Fruit fly (Drosophila melanogaster) whole organism, embryonic: Measurements from ENCODE around the gene Wnt6.

Experiments used
- Antp ChIP-seq: fragments of 200-800 bp; sonication (Bioruptor generic); optimal IDR thresholded peaks from 3 replicates; lab custom pipeline; 2016; ENCODE audit warnings: missing biosample characterization, missing genetic modification characterization
- CG10209 ChIP-seq: fragments of 200-800 bp; sonication (Bioruptor generic); optimal IDR thresholded peaks from 3 replicates; lab custom pipeline; 2017; ENCODE audit warnings: missing biosample characterization, mild to moderate bottlenecking, missing genetic modification characterization, missing genetic modification reagents
- CG10366 ChIP-seq: fragments of 200-800 bp; sonication (Bioruptor generic); IDR thresholded peaks from 2 replicates; pipeline ENCODE4 v1.3.6; 2022; ENCODE audit warnings: missing biosample characterization, missing genetic modification characterization
- CG12155 ChIP-seq: fragments of 200-800 bp; sonication (Bioruptor generic); optimal IDR thresholded peaks from 3 replicates; lab custom pipeline; 2016; ENCODE audit warnings: missing biosample characterization, missing genetic modification characterization
- CG15011 ChIP-seq: fragments of 200-800 bp; sonication (Bioruptor generic); optimal IDR thresholded peaks from 3 replicates; lab custom pipeline; 2018; ENCODE audit warnings: missing biosample characterization, mild to moderate bottlenecking, missing genetic modification characterization
- CG1529 ChIP-seq: fragments of 200-800 bp; sonication (Bioruptor generic); optimal IDR thresholded peaks from 3 replicates; lab custom pipeline; 2018; ENCODE audit warnings: missing biosample characterization, missing genetic modification characterization
- CG15601 ChIP-seq: fragments of 200-800 bp; sonication (Bioruptor generic); optimal IDR thresholded peaks from 3 replicates; lab custom pipeline; 2019; ENCODE audit warnings: missing biosample characterization, mild to moderate bottlenecking, missing genetic modification characterization, moderate library complexity
- CG17186 ChIP-seq: fragments of 200-800 bp; sonication (Bioruptor generic); optimal IDR thresholded peaks from 3 replicates; lab custom pipeline; 2017; ENCODE audit warnings: missing biosample characterization, missing genetic modification reagents, missing genetic modification characterization
- CG17328 ChIP-seq: fragments of 200-800 bp; sonication (Bioruptor generic); IDR thresholded peaks from 2 replicates; pipeline ENCODE4 v1.3.6; 2022; ENCODE audit warnings: missing biosample characterization, missing genetic modification characterization
- CG18011 ChIP-seq: fragments of 200-800 bp; sonication (Bioruptor generic); optimal IDR thresholded peaks from 2 replicates; lab custom pipeline; 2017; ENCODE audit warnings: missing biosample characterization, missing genetic modification characterization, mild to moderate bottlenecking, moderate library complexity, missing genotype
- CG3281 ChIP-seq: fragments of 200-800 bp; sonication (Bioruptor generic); optimal IDR thresholded peaks from 3 replicates; lab custom pipeline; 2017; ENCODE audit warnings: missing biosample characterization, mild to moderate bottlenecking, missing genetic modification characterization
- CG3847 ChIP-seq: fragments of 200-800 bp; sonication (Bioruptor generic); IDR thresholded peaks from 2 replicates; pipeline ENCODE4 v1.3.6; 2022; ENCODE audit warnings: missing biosample characterization, missing genetic modification characterization
- CG6254 ChIP-seq: fragments of 200-800 bp; sonication (Bioruptor generic); optimal IDR thresholded peaks from 3 replicates; lab custom pipeline; 2017; ENCODE audit warnings: mild to moderate bottlenecking, missing biosample characterization, missing genetic modification reagents, missing genetic modification characterization
- CG7556 ChIP-seq: fragments of 200-800 bp; sonication (Bioruptor generic); optimal IDR thresholded peaks from 2 replicates; lab custom pipeline; 2017; ENCODE audit warnings: missing biosample characterization, mild to moderate bottlenecking, missing genetic modification characterization
- CG7745 ChIP-seq: fragments of 200-800 bp; sonication (Bioruptor generic); optimal IDR thresholded peaks from 2 replicates; lab custom pipeline; 2018; ENCODE audit warnings: missing biosample characterization, mild to moderate bottlenecking, missing genetic modification characterization, moderate library complexity
- CG8089 ChIP-seq: fragments of 200-800 bp; sonication (Bioruptor generic); optimal IDR thresholded peaks from 3 replicates; lab custom pipeline; 2016; ENCODE audit warnings: missing biosample characterization, missing genetic modification characterization
- CG8290 ChIP-seq, 3 experiments: fragments of 200-800 bp; sonication (Bioruptor generic); optimal IDR thresholded peaks; 2 replicates each; lab custom pipeline; 2016 to 2019; ENCODE audit warnings: missing biosample characterization in 3 of 3, missing genetic modification characterization in 3 of 3, mild to moderate bottlenecking in 2 of 3, moderate library complexity in 1 of 3
- CG8924 ChIP-seq: fragments of 200-800 bp; optimal IDR thresholded peaks from 3 replicates; lab custom pipeline; 2019; ENCODE audit warnings: missing biosample characterization, mild to moderate bottlenecking, missing genetic modification characterization, moderate library complexity
- CG9727 ChIP-seq: fragments of 200-800 bp; sonication (Bioruptor generic); optimal IDR thresholded peaks from 3 replicates; lab custom pipeline; 2017; ENCODE audit warnings: missing biosample characterization, mild to moderate bottlenecking, missing genetic modification characterization
- Chrac-16 ChIP-seq: fragments of 200-800 bp; sonication (Bioruptor generic); optimal IDR thresholded peaks from 3 replicates; lab custom pipeline; 2016; ENCODE audit warnings: missing biosample characterization, missing genetic modification characterization
- CoRest ChIP-seq: fragments of 200-800 bp; sonication (Bioruptor generic); optimal IDR thresholded peaks from 3 replicates; lab custom pipeline; 2018; ENCODE audit warnings: missing biosample characterization, mild to moderate bottlenecking, missing genetic modification characterization, moderate library complexity
- Dek ChIP-seq: fragments of 200-800 bp; sonication (Bioruptor generic); optimal IDR thresholded peaks from 3 replicates; lab custom pipeline; 2019; ENCODE audit warnings: missing biosample characterization, mild to moderate bottlenecking, missing genetic modification characterization, moderate library complexity
- Eip74EF ChIP-seq, 2 experiments: fragments of 200-800 bp in 1 of 2; fragments of >200 bp in 1 of 2; sonication (Bioruptor generic) in 1 of 2; optimal IDR thresholded peaks; 2 replicates each; lab custom pipeline; 2017 to 2019; ENCODE audit warnings: missing biosample characterization in 2 of 2, missing genetic modification characterization in 2 of 2, mild to moderate bottlenecking in 1 of 2, moderate library complexity in 1 of 2
- H2.0 ChIP-seq: fragments of 200-800 bp; sonication (Bioruptor generic); IDR thresholded peaks from 2 replicates; pipeline ENCODE4 v1.3.6; 2022; ENCODE audit warnings: missing biosample characterization, missing genetic modification characterization
- Hmr ChIP-seq: fragments of 200-800 bp; sonication (Bioruptor generic); optimal IDR thresholded peaks from 3 replicates; lab custom pipeline; 2017; ENCODE audit warnings: mild to moderate bottlenecking, missing biosample characterization, missing genetic modification reagents, missing genetic modification characterization
- Hr39 ChIP-seq: fragments of >200 bp; optimal IDR thresholded peaks from 2 replicates; lab custom pipeline; 2017
- Hsf ChIP-seq: fragments of 200-800 bp; sonication (Bioruptor generic); optimal IDR thresholded peaks from 3 replicates; lab custom pipeline; 2016; ENCODE audit warnings: missing biosample characterization, missing genetic modification characterization
- Mrtf ChIP-seq: fragments of 200-800 bp; sonication (Bioruptor generic); IDR thresholded peaks from 3 replicates; pipeline ENCODE4 v1.3.6; 2022; ENCODE audit warnings: missing biosample characterization, missing genetic modification characterization
- NFAT ChIP-seq: fragments of 200-800 bp; sonication (Bioruptor generic); IDR thresholded peaks from 2 replicates; pipeline ENCODE4 v1.3.6; 2022; ENCODE audit warnings: missing biosample characterization, missing genetic modification characterization
- Opbp ChIP-seq: fragments of 200-800 bp; sonication (Bioruptor generic); IDR thresholded peaks from 3 replicates; pipeline ENCODE4 v1.3.6; 2022; ENCODE audit warnings: missing biosample characterization, missing genetic modification characterization; ENCODE audit not compliant: partially characterized antibody
- Pdp1 ChIP-seq, 2 experiments: fragments of 200-800 bp; sonication (Bioruptor generic); optimal IDR thresholded peaks; 3 replicates each; lab custom pipeline; 2016; ENCODE audit warnings: missing biosample characterization in 2 of 2, missing genetic modification characterization in 2 of 2, mild to moderate bottlenecking in 1 of 2, moderate library complexity in 1 of 2
- Scr ChIP-seq: fragments of 200-800 bp; sonication (Bioruptor generic); IDR thresholded peaks from 2 replicates; pipeline ENCODE4 v1.3.6; 2022; ENCODE audit warnings: missing biosample characterization, missing genetic modification characterization; ENCODE audit not compliant: partially characterized antibody
- Xrp1 ChIP-seq: fragments of 200-800 bp; sonication (Bioruptor generic); IDR thresholded peaks from 2 replicates; pipeline ENCODE4 v1.3.6; 2022; ENCODE audit warnings: missing biosample characterization, missing genetic modification characterization
- caup ChIP-seq: fragments of 200-800 bp; sonication (Bioruptor generic); optimal IDR thresholded peaks from 3 replicates; lab custom pipeline; 2017; ENCODE audit warnings: missing biosample characterization, mild to moderate bottlenecking, missing genetic modification characterization, moderate library complexity; ENCODE audit not compliant: severe bottlenecking
- cwo ChIP-seq: fragments of 200-800 bp; sonication (Bioruptor generic); optimal IDR thresholded peaks from 3 replicates; lab custom pipeline; 2017; ENCODE audit warnings: missing biosample characterization, missing genetic modification characterization, mild to moderate bottlenecking, moderate library complexity, missing genetic modification reagents
- dm ChIP-seq: fragments of 200-800 bp; sonication (Bioruptor generic); optimal IDR thresholded peaks from 3 replicates; lab custom pipeline; 2016; ENCODE audit warnings: missing biosample characterization, missing genetic modification characterization
- gcm ChIP-seq: fragments of 200-800 bp; sonication (Bioruptor generic); optimal IDR thresholded peaks from 2 replicates; lab custom pipeline; 2019; ENCODE audit warnings: missing biosample characterization, mild to moderate bottlenecking, missing genetic modification characterization, moderate library complexity
- insv ChIP-seq, 2 experiments: fragments of 200-800 bp; sonication (Bioruptor generic); optimal IDR thresholded peaks; 3 replicates each; lab custom pipeline; 2016 to 2018; ENCODE audit warnings: missing biosample characterization in 2 of 2, missing genetic modification characterization in 2 of 2
- onecut ChIP-seq: fragments of 200-800 bp; sonication (Bioruptor generic); IDR thresholded peaks from 2 replicates; pipeline ENCODE4 v1.3.6; 2022; ENCODE audit warnings: missing biosample characterization, missing genetic modification characterization
- otp ChIP-seq: fragments of 200-800 bp; sonication (Bioruptor generic); IDR thresholded peaks from 3 replicates; pipeline ENCODE4, ENCODE4 v1.3.6; 2022; ENCODE audit warnings: missing biosample characterization, missing genetic modification characterization
- pzg ChIP-seq: fragments of 200-800 bp; sonication (Bioruptor generic); optimal IDR thresholded peaks from 3 replicates; lab custom pipeline; 2018; ENCODE audit warnings: missing biosample characterization, mild to moderate bottlenecking, missing genetic modification characterization, moderate library complexity
- shn ChIP-seq: fragments of 200-800 bp; sonication (Bioruptor generic); optimal IDR thresholded peaks from 3 replicates; lab custom pipeline; 2016; ENCODE audit warnings: missing biosample characterization, missing genetic modification characterization
- sim ChIP-seq: fragments of 200-800 bp; sonication (Bioruptor generic); IDR thresholded peaks from 2 replicates; pipeline ENCODE4 v1.3.6; 2022; ENCODE audit warnings: missing biosample characterization, missing genetic modification characterization
- sqz ChIP-seq: fragments of 200-800 bp; sonication (Bioruptor generic); optimal IDR thresholded peaks from 3 replicates; lab custom pipeline; 2018; ENCODE audit warnings: missing biosample characterization, mild to moderate bottlenecking, missing genetic modification characterization
- tin ChIP-seq: fragments of 200-800 bp; sonication (Bioruptor generic); optimal IDR thresholded peaks from 3 replicates; lab custom pipeline; 2016; ENCODE audit warnings: missing biosample characterization, missing genetic modification characterization
- tll ChIP-seq, 2 experiments: fragments of 200-800 bp in 1 of 2; fragments of >200 bp in 1 of 2; sonication (Bioruptor generic) in 1 of 2; optimal IDR thresholded peaks; 2 replicates each; lab custom pipeline; 2017 to 2019; ENCODE audit warnings: missing biosample characterization in 2 of 2, missing genetic modification characterization in 2 of 2, mild to moderate bottlenecking in 1 of 2, moderate library complexity in 1 of 2
- tna ChIP-seq: fragments of 200-800 bp; sonication (Bioruptor generic); IDR thresholded peaks from 2 replicates; pipeline ENCODE4 v1.3.6; 2022; ENCODE audit warnings: missing biosample characterization, missing genetic modification characterization; ENCODE audit not compliant: partially characterized antibody
- tup ChIP-seq: fragments of 200-800 bp; sonication (Bioruptor generic); optimal IDR thresholded peaks from 2 replicates; lab custom pipeline; 2016; ENCODE audit warnings: missing biosample characterization, mild to moderate bottlenecking, missing genetic modification characterization, moderate library complexity
- unpg ChIP-seq: fragments of 200-800 bp; sonication (Bioruptor generic); optimal IDR thresholded peaks from 3 replicates; lab custom pipeline; 2018; ENCODE audit warnings: missing biosample characterization, mild to moderate bottlenecking, missing genetic modification characterization, moderate library complexity

Wnt6 gene

DNA sequence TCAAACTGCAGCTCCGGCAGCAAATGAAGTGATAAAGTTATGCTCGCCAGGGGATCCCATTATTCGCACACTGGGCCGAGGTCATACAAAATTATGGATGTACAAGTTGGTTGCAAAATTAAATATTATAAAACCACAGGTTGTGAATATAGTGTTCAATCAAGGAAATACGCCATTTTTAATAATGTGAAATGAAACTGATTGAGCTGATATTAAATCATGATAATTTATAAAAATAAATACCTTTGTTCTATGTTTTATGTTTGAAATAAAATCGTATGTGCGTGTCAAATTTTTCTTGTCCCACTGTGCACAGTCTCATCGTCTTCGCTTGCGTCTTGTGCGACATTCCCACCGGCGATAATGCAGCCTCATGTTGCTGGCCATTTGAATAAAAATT, 37.6 kb upstream of the Wnt6 start (continued):
- no peak for TF ChIP-seq shn (GFP tag; lab: Kevin White, UChicago)
- peak; percentile 86 for TF ChIP-seq CG8924 (tag; lab: Kevin White, UChicago)
- TF ChIP-seq CG7745 (tag; lab: Kevin White, UChicago): peak; percentile 13
- TF ChIP-seq CG10209 (GFP tag; lab: Kevin White, UChicago): peak; percentile 70
- TF ChIP-seq CG15011: peak; percentile 40
- TF ChIP-seq pzg (GFP tag; lab: Kevin White, UChicago): no peak
- TF ChIP-seq CG3847: peak; percentile 37; the same call in 1 of the 2 replicates
- peak in 1 of 2 experiments; percentile 3 for TF ChIP-seq tll (GFP tag; optimal IDR thresholded peaks at IDR 0.05; lab: Kevin White, UChicago)
- peak; percentile 79 for TF ChIP-seq CG15601 (tag; lab: Kevin White, UChicago)
- no peak for TF ChIP-seq Hr39 (lab: Kevin White, UChicago)
- TF ChIP-seq tna (GFP tag; lab: Robert Waterston, UW): no peak
- TF ChIP-seq Chrac-16 (GFP tag; lab: Kevin White, UChicago): peak; percentile 80
- peak; percentile 3 for TF ChIP-seq CG17186 (GFP tag; lab: Kevin White, UChicago)
- TF ChIP-seq CG8089: no peak
- peak; percentile 31 for TF ChIP-seq tup (GFP tag; lab: Kevin White, UChicago)
- TF ChIP-seq tin (GFP tag; lab: Kevin White, UChicago): peak; percentile 73
- peak; percentile 42; the same call in 2 of the 3 replicates for TF ChIP-seq Mrtf (GFP tag; lab: Robert Waterston, UW)
- TF ChIP-seq CG3281 (GFP tag; lab: Kevin White, UChicago): no peak
- peak; percentile 57 for TF ChIP-seq CG10366 (GFP tag; lab: Robert Waterston, UW)
- TF ChIP-seq Pdp1 (GFP tag; optimal IDR thresholded peaks at IDR 0.05; lab: Kevin White, UChicago): peak; percentile 54 to 63
- TF ChIP-seq Scr (GFP tag; lab: Robert Waterston, UW): no peak
- peak in 1 of 2 experiments; percentile 62 for TF ChIP-seq Eip74EF (GFP tag; optimal IDR thresholded peaks at IDR 0.05; lab: Kevin White, UChicago)
- peak; percentile 82 for TF ChIP-seq CoRest (tag; lab: Kevin White, UChicago)
- peak; percentile 85 for TF ChIP-seq CG17328 (GFP tag; lab: Robert Waterston, UW)
- peak; percentile 85 for TF ChIP-seq CG1529
- no peak for TF ChIP-seq CG18011
- TF ChIP-seq gcm (GFP tag; lab: Kevin White, UChicago): peak; percentile 84
- TF ChIP-seq onecut: peak; percentile 65
- TF ChIP-seq insv (GFP tag; optimal IDR thresholded peaks at IDR 0.05; lab: Kevin White, UChicago): no peak
- TF ChIP-seq sim (GFP tag; lab: Robert Waterston, UW): no peak; the same call in 1 of the 2 replicates
- peak; percentile 34 for TF ChIP-seq cwo (GFP tag; lab: Kevin White, UChicago)
- peak; percentile 92 for TF ChIP-seq Xrp1 (GFP tag; lab: Robert Waterston, UW)
- TF ChIP-seq sqz (GFP tag; lab: Kevin White, UChicago): peak; percentile 17
- TF ChIP-seq unpg: peak; percentile 79
- no peak for TF ChIP-seq Opbp (GFP tag; lab: Robert Waterston, UW)
- TF ChIP-seq Dek (tag; lab: Kevin White, UChicago): no peak
- no peak for TF ChIP-seq dm (GFP tag; lab: Kevin White, UChicago)
- TF ChIP-seq otp (GFP tag; lab: Robert Waterston, UW): peak; percentile 65; the same call in 1 of the 3 replicates
- no peak for TF ChIP-seq caup (GFP tag; lab: Kevin White, UChicago)
- TF ChIP-seq Hsf (GFP tag; lab: Kevin White, UChicago): peak; percentile 67
- TF ChIP-seq Hmr (GFP tag; lab: Kevin White, UChicago): peak; percentile 7
- TF ChIP-seq H2.0: 0 out of 2 replicates have a peak, but pooled peaks have one; percentile 49
- peak; percentile 70 for TF ChIP-seq CG8290 (GFP tag; optimal IDR thresholded peaks at IDR 0.05; lab: Kevin White, UChicago)
- peak in 1 of 2 experiments; percentile 61 for TF ChIP-seq CG8290 (tag; optimal IDR thresholded peaks at IDR 0.05; lab: Kevin White, UChicago)
- TF ChIP-seq CG7556 (GFP tag; lab: Kevin White, UChicago): peak; percentile 85
- TF ChIP-seq Antp (GFP tag; lab: Kevin White, UChicago): no peak
- TF ChIP-seq NFAT (GFP tag; lab: Robert Waterston, UW): no peak
- TF ChIP-seq CG9727 (GFP tag; lab: Kevin White, UChicago): peak; percentile 85
- TF ChIP-seq CG6254 (GFP tag; lab: Kevin White, UChicago): peak; percentile 78
- peak; percentile 28 for TF ChIP-seq CG12155 (GFP tag; lab: Kevin White, UChicago)
